Worm (Caenorhabditis elegans): ENCODE data around the gene Y77E11A.12.

Y77E11A.12 gene

ce11 chrIV:1512944-1513343 is 38.0 kb upstream of the Y77E11A.12 start:
- TF ChIP-seq flh-1 (GFP tag; optimal IDR thresholded peaks at IDR 0.05) (no peak), elt-1 (tag; optimal IDR thresholded peaks at IDR 0.05; ENCODE audit: borderline replicate concordance, insufficient read depth) (no peak), ces-1 (GFP tag; optimal IDR thresholded peaks at IDR 0.05) (no peak), snpc-4 (tag; optimal IDR thresholded peaks at IDR 0.05) (no peak)

- TF ChIP-seq mab-5 (tag; optimal IDR thresholded peaks at IDR 0.05) (no peak), bed-3 (GFP tag; optimal IDR thresholded peaks at IDR 0.05) (no peak), nhr-28 (tag; optimal IDR thresholded peaks at IDR 0.05) (no peak)
Observed at ce11 chrIV:1510241-1510640, 35.3 kb upstream of the Y77E11A.12 start, which contains the start of gene txt-4. txt-4 (plus strand) TSS chrIV:1510564.

- TF ChIP-seq ztf-11 (tag; optimal IDR thresholded peaks at IDR 0.05) (no peak), ces-1 (GFP tag; optimal IDR thresholded peaks at IDR 0.05) (peak; percentile 48), mep-1 (tag; optimal IDR thresholded peaks at IDR 0.05) (peak; percentile 23)
Observed at ce11 chrIV:1497448-1497847, 22.5 kb upstream of the Y77E11A.12 start, which contains the start of gene hxk-3. hxk-3 (plus strand) TSS chrIV:1497626.

- TF ChIP-seq lin-13 (tag; optimal IDR thresholded peaks at IDR 0.05): no peak
Observed at ce11 chrIV:1496679-1497033, 21.7 kb upstream of the Y77E11A.12 start.

- TF ChIP-seq hlh-1 (tag; optimal IDR thresholded peaks at IDR 0.05) (no peak), flh-1 (GFP tag; optimal IDR thresholded peaks at IDR 0.05) (no peak), lsy-2 (tag; optimal IDR thresholded peaks at IDR 0.05) (peak; percentile 8), unc-120 (tag; optimal IDR thresholded peaks at IDR 0.05; ENCODE audit: poor library complexity, severe bottlenecking) (no peak), ceh-39 (tag; optimal IDR thresholded peaks at IDR 0.05) (no peak), lin-13 (tag; optimal IDR thresholded peaks at IDR 0.05) (peak; percentile 37), nhr-76 (tag; optimal IDR thresholded peaks at IDR 0.05) (no peak), mep-1 (tag; optimal IDR thresholded peaks at IDR 0.05) (peak; percentile 34), M03D4.4 (tag; optimal IDR thresholded peaks at IDR 0.05) (no peak), ces-1 (GFP tag; optimal IDR thresholded peaks at IDR 0.05) (peak; percentile 69)
Observed at ce11 chrIV:1496017-1496678, 21.2 kb upstream of the Y77E11A.12 start, which contains the start of gene npp-20. npp-20 (minus strand) TSS chrIV:1496022.

ce11 chrIV:1484968-1485474 is 10.1 kb upstream of the Y77E11A.12 start, which contains the start of gene Y77E11A.16:
Y77E11A.16 (plus strand) TSS chrIV:1485424.
- no peak for TF ChIP-seq ceh-43 (GFP tag; optimal IDR thresholded peaks at IDR 0.05)
- no peak for TF ChIP-seq ceh-83 (GFP tag; optimal IDR thresholded peaks at IDR 0.05)
- no peak for TF ChIP-seq sptf-1 (tag; optimal IDR thresholded peaks at IDR 0.05)
- no peak for TF ChIP-seq mab-5 (tag; optimal IDR thresholded peaks at IDR 0.05)
- no peak for TF ChIP-seq zip-8 (tag; optimal IDR thresholded peaks at IDR 0.05)
- no peak for TF ChIP-seq M03D4.4 (tag; optimal IDR thresholded peaks at IDR 0.05)
- no peak for TF ChIP-seq nhr-12 (tag; optimal IDR thresholded peaks at IDR 0.05)
- no peak for TF ChIP-seq bed-3 (GFP tag; optimal IDR thresholded peaks at IDR 0.05)

- TF ChIP-seq zip-8 (tag; optimal IDR thresholded peaks at IDR 0.05): no peak
- no peak for TF ChIP-seq ceh-43 (GFP tag; optimal IDR thresholded peaks at IDR 0.05)
Observed at ce11 chrIV:1478649-1479048, 3.7 kb upstream of the Y77E11A.12 start.

ce11 chrIV:1472145-1472544 is 2.8 kb downstream of the Y77E11A.12 start:
- TF ChIP-seq M03D4.4 (tag; optimal IDR thresholded peaks at IDR 0.05): no peak
- no peak for TF ChIP-seq sptf-1 (tag; optimal IDR thresholded peaks at IDR 0.05)
- no peak for TF ChIP-seq ceh-43 (GFP tag; optimal IDR thresholded peaks at IDR 0.05)
- no peak for TF ChIP-seq cnd-1 (tag; optimal IDR thresholded peaks at IDR 0.05)
- TF ChIP-seq hlh-1 (tag; optimal IDR thresholded peaks at IDR 0.05): no peak
- no peak for TF ChIP-seq pha-4 (tag; optimal IDR thresholded peaks at IDR 0.05)
